Worm (Caenorhabditis elegans) whole organism, L2 larva: ENCODE results near the gene mnp-1.

Experiments used
- C34F6.9 ChIP-seq: fragments of 150-350 bp; optimal IDR thresholded peaks from 2 replicates; lab custom pipeline; 2014; ENCODE audit warnings: missing biosample characterization, missing genetic modification characterization
- F13H6.1 ChIP-seq: sonication (generic microtip); optimal IDR thresholded peaks from 2 replicates; lab custom pipeline; 2016; ENCODE audit warnings: missing genetic modification characterization, missing compliant biosample characterization
- R02D3.7 ChIP-seq: fragments of 150-350 bp; optimal IDR thresholded peaks from 2 replicates; lab custom pipeline; 2014; ENCODE audit warnings: missing biosample characterization, missing genetic modification characterization
- Y55F3AM.14 ChIP-seq: fragments of 200-800 bp; sonication (Bioruptor generic); optimal IDR thresholded peaks from 2 replicates; lab custom pipeline; 2018; ENCODE audit warnings: mild to moderate bottlenecking, missing genetic modification characterization, missing compliant biosample characterization
- ZK546.5 ChIP-seq: sonication (generic microtip); optimal IDR thresholded peaks from 2 replicates; lab custom pipeline; 2017; ENCODE audit warnings: missing biosample characterization, missing genetic modification characterization
- alr-1 ChIP-seq: fragments of 150-350 bp; optimal IDR thresholded peaks from 2 replicates; lab custom pipeline; 2014; ENCODE audit warnings: missing biosample characterization, missing genetic modification characterization
- aly-2 ChIP-seq: fragments of 150-350 bp; optimal IDR thresholded peaks from 2 replicates; lab custom pipeline; 2014; ENCODE audit warnings: missing biosample characterization, missing genetic modification characterization
- ama-1 ChIP-seq: fragments of 150-350 bp; optimal IDR thresholded peaks from 2 replicates; lab custom pipeline; 2018; ENCODE audit warnings: inconsistent platforms
- blmp-1 ChIP-seq: sonication (generic microtip); optimal IDR thresholded peaks from 2 replicates; lab custom pipeline; 2017; ENCODE audit warnings: missing genetic modification characterization, mild to moderate bottlenecking, missing compliant biosample characterization, antibody characterized with exemption, moderate library complexity; ENCODE audit not compliant: insufficient read depth
- ceh-16 ChIP-seq: fragments of 150-350 bp; optimal IDR thresholded peaks from 2 replicates; lab custom pipeline; 2014; ENCODE audit warnings: missing biosample characterization, missing genetic modification characterization
- ceh-82 ChIP-seq: fragments of 150-350 bp; optimal IDR thresholded peaks from 2 replicates; lab custom pipeline; 2014; ENCODE audit warnings: missing biosample characterization, missing genetic modification characterization
- crh-2 ChIP-seq: sonication (generic microtip); optimal IDR thresholded peaks from 2 replicates; lab custom pipeline; 2017; ENCODE audit warnings: missing biosample characterization, missing genetic modification characterization
- dmd-4 ChIP-seq: sonication (generic microtip); optimal IDR thresholded peaks from 2 replicates; lab custom pipeline; 2017; ENCODE audit warnings: missing biosample characterization, missing genetic modification characterization
- egl-27 ChIP-seq: sonication (generic microtip); optimal IDR thresholded peaks from 3 replicates; lab custom pipeline; 2017; ENCODE audit warnings: missing biosample characterization, missing genetic modification reagents, missing genetic modification characterization
- elt-1 ChIP-seq: fragments of 150-350 bp; optimal IDR thresholded peaks from 2 replicates; lab custom pipeline; 2014; ENCODE audit warnings: missing biosample characterization, missing genetic modification characterization
- elt-3 ChIP-seq: sonication (generic microtip); optimal IDR thresholded peaks from 2 replicates; lab custom pipeline; 2017; ENCODE audit warnings: missing biosample characterization, missing genetic modification characterization
- fos-1 ChIP-seq: fragments of 150-350 bp; optimal IDR thresholded peaks from 2 replicates; lab custom pipeline; 2014; ENCODE audit warnings: missing biosample characterization, missing genetic modification characterization
- gmeb-1 ChIP-seq: fragments of 150-350 bp; optimal IDR thresholded peaks from 2 replicates; lab custom pipeline; 2014; ENCODE audit warnings: missing biosample characterization, missing genetic modification characterization
- lin-11 ChIP-seq: fragments of 150-350 bp; sonication (generic microtip); optimal IDR thresholded peaks from 2 replicates; lab custom pipeline; 2014; ENCODE audit warnings: missing biosample characterization, missing genetic modification characterization, inconsistent platforms, mixed read lengths
- lin-13 ChIP-seq: fragments of 150-350 bp; optimal IDR thresholded peaks from 2 replicates; lab custom pipeline; 2014; ENCODE audit warnings: missing biosample characterization, missing genetic modification reagents, missing genetic modification characterization
- lin-39 ChIP-seq: fragments of 150-350 bp; optimal IDR thresholded peaks from 2 replicates; lab custom pipeline; 2014; ENCODE audit warnings: missing biosample characterization, missing genetic modification reagents, missing genetic modification characterization
- lsy-2 ChIP-seq, 2 experiments: fragments of 150-350 bp in 1 of 2; sonication (generic microtip) in 1 of 2; optimal IDR thresholded peaks; 2 replicates each; lab custom pipeline; 2014 to 2017; ENCODE audit warnings: missing biosample characterization in 2 of 2, missing genetic modification characterization in 2 of 2
- mab-5 ChIP-seq: fragments of 150-350 bp; optimal IDR thresholded peaks from 2 replicates; lab custom pipeline; 2014; ENCODE audit warnings: missing biosample characterization, missing genetic modification characterization
- mbf-1 ChIP-seq: sonication (generic microtip); optimal IDR thresholded peaks from 2 replicates; lab custom pipeline; 2017; ENCODE audit warnings: missing biosample characterization, missing genetic modification characterization
- mdl-1 ChIP-seq, 2 experiments: fragments of 150-350 bp in 1 of 2; sonication (generic microtip) in 1 of 2; optimal IDR thresholded peaks; 2 replicates each; lab custom pipeline; 2017; ENCODE audit warnings: missing biosample characterization in 2 of 2, missing genetic modification characterization in 2 of 2
- nhr-10 ChIP-seq: sonication (generic microtip); optimal IDR thresholded peaks from 2 replicates; lab custom pipeline; 2017; ENCODE audit warnings: missing biosample characterization, missing genetic modification characterization
- nhr-11 ChIP-seq: fragments of 150-350 bp; optimal IDR thresholded peaks from 2 replicates; lab custom pipeline; 2014; ENCODE audit warnings: missing biosample characterization, missing genetic modification characterization
- nhr-12 ChIP-seq: fragments of 150-350 bp; optimal IDR thresholded peaks from 2 replicates; lab custom pipeline; 2014; ENCODE audit warnings: missing biosample characterization, missing genetic modification characterization
- nhr-129 ChIP-seq: fragments of 150-350 bp; optimal IDR thresholded peaks from 2 replicates; lab custom pipeline; 2014; ENCODE audit warnings: missing biosample characterization, missing genetic modification characterization
- nhr-21 ChIP-seq: fragments of 150-350 bp; optimal IDR thresholded peaks from 2 replicates; lab custom pipeline; 2014; ENCODE audit warnings: missing biosample characterization, missing genetic modification characterization
- nhr-237 ChIP-seq: fragments of 150-350 bp; optimal IDR thresholded peaks from 2 replicates; lab custom pipeline; 2014; ENCODE audit warnings: missing biosample characterization, missing genetic modification characterization
- nhr-25 ChIP-seq: fragments of 150-350 bp; sonication (generic microtip); optimal IDR thresholded peaks from 3 replicates; lab custom pipeline; 2014; ENCODE audit warnings: missing biosample characterization, missing genetic modification characterization
- nhr-6 ChIP-seq: fragments of 150-350 bp; optimal IDR thresholded peaks from 2 replicates; lab custom pipeline; 2014; ENCODE audit warnings: missing biosample characterization, missing genetic modification characterization
- nhr-77 ChIP-seq: fragments of 150-350 bp; optimal IDR thresholded peaks from 2 replicates; lab custom pipeline; 2014; ENCODE audit warnings: missing biosample characterization, missing genetic modification characterization
- peb-1 ChIP-seq: fragments of 150-350 bp; optimal IDR thresholded peaks from 2 replicates; lab custom pipeline; 2014; ENCODE audit warnings: missing biosample characterization, missing genetic modification characterization
- sem-4 ChIP-seq: fragments of 150-350 bp; optimal IDR thresholded peaks from 2 replicates; lab custom pipeline; 2014; ENCODE audit warnings: missing biosample characterization, missing genetic modification reagents, missing genetic modification characterization
- skn-1 ChIP-seq: sonication (generic microtip); optimal IDR thresholded peaks from 2 replicates; lab custom pipeline; 2017; ENCODE audit warnings: missing biosample characterization, missing genetic modification characterization
- sma-3 ChIP-seq: sonication (generic microtip); optimal IDR thresholded peaks from 2 replicates; lab custom pipeline; 2016; ENCODE audit warnings: missing genetic modification reagents, missing genetic modification characterization, missing compliant biosample characterization
- sma-9 ChIP-seq, 2 experiments: fragments of 150-350 bp in 1 of 2; sonication (generic microtip) in 1 of 2; optimal IDR thresholded peaks; 2 replicates each; lab custom pipeline; 2014 to 2016; ENCODE audit warnings: missing genetic modification characterization in 2 of 2, mild to moderate bottlenecking in 1 of 2, missing biosample characterization in 1 of 2, missing compliant biosample characterization in 1 of 2, missing genetic modification reagents in 1 of 2, moderate library complexity in 1 of 2
- snpc-4 ChIP-seq: fragments of 150-350 bp; optimal IDR thresholded peaks from 2 replicates; lab custom pipeline; 2014; ENCODE audit warnings: missing biosample characterization, missing genetic modification characterization
- unc-39 ChIP-seq: fragments of 150-350 bp; optimal IDR thresholded peaks from 2 replicates; lab custom pipeline; 2014; ENCODE audit warnings: missing biosample characterization, missing genetic modification characterization
- unc-55 ChIP-seq: fragments of 150-350 bp; sonication (generic microtip); optimal IDR thresholded peaks from 3 replicates; lab custom pipeline; 2014; ENCODE audit warnings: missing biosample characterization, missing genetic modification reagents, missing genetic modification characterization
- unc-62 ChIP-seq: fragments of 150-350 bp; optimal IDR thresholded peaks from 2 replicates; lab custom pipeline; 2014; ENCODE audit warnings: missing biosample characterization, missing genetic modification reagents, missing genetic modification characterization
- zag-1 ChIP-seq: fragments of 150-350 bp; optimal IDR thresholded peaks from 2 replicates; lab custom pipeline; 2014; ENCODE audit warnings: missing biosample characterization, missing genetic modification characterization
- ztf-1 ChIP-seq: fragments of 200-800 bp; sonication (Bioruptor generic); conservative IDR thresholded peaks from 2 replicates; pipeline ENCODE4 v1.3.6; 2022; ENCODE audit warnings: missing genetic modification characterization, missing compliant biosample characterization
- ztf-11 ChIP-seq: sonication (generic microtip); optimal IDR thresholded peaks from 2 replicates; lab custom pipeline; 2017; ENCODE audit warnings: missing biosample characterization, missing genetic modification characterization
- ztf-4 ChIP-seq: fragments of 150-350 bp; optimal IDR thresholded peaks from 2 replicates; lab custom pipeline; 2014; ENCODE audit warnings: missing biosample characterization, missing genetic modification characterization

Gene mnp-1

DNA sequence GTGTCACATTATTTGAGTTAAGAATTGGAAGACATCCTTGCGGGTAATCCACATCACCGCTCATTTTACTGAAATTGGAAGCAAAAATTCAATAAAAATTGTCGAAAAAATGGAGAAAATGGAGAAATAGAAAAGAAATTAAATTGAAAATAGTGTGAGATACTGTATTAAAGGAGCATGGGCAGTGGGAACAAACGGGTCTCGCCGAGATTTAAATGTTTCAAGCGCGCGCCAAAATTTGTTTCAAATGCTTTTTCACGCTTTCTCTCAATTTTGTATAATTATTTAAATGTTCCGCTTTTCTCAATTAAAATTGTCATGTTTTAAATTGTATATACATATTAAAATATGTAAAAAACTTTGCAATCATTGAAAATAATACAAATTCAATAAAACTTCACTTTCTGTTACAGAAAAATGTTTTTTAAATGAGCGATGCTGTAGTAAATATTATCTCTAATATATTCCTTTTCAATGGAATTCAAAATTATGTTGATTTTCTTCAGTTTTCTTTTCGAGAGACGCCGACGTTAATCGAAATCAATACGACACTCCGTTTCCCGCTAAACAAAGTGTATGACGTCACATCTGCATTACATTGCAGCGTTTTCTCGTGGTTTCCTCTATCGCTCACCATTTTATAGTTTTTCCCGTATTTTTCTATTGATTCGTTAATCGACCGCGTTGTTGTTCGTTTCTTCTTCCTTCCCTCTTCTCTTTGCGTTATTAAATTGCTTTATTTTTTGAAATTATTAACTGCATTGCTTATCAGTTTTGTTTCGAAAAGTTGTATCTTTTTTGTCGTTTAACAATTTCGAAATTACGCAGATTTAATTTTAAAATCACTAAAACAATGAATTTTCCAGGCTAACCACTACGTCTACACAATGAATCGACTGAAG, 43.1 kb upstream of the mnp-1 start, which contains the start of the genes evl-14 and dcn-1 (continued):
- TF ChIP-seq ceh-82 (tag; lab: Kevin White, UChicago) (no peak), mbf-1 (tag; lab: Kevin White, UChicago) (no peak)

DNA sequence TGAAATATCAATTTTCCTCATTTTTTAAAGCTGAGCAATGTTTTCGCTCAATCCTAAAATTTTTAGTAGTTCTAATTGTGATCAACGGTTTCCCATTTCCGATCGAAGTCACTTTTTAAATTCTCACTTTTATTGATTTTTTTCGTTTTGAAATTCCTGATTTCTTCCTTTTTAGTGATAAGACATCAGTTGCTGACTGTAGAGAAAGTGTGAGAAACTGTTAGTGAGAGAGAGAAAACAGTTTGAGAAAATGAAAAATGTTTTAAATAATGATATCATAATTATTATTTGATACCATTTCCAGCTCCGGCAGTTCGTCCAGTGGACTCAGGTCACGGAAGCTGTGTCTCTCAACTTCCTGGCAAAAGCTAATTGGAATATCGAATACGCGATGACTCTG, 41.9 kb upstream of the mnp-1 start:
- TF ChIP-seq nhr-12 (tag; lab: Kevin White, UChicago) (no peak), ztf-11 (tag; lab: Kevin White, UChicago) (no peak), fos-1 (tag; lab: Kevin White, UChicago) (peak; percentile 31), nhr-10 (tag; lab: Kevin White, UChicago) (no peak)

DNA sequence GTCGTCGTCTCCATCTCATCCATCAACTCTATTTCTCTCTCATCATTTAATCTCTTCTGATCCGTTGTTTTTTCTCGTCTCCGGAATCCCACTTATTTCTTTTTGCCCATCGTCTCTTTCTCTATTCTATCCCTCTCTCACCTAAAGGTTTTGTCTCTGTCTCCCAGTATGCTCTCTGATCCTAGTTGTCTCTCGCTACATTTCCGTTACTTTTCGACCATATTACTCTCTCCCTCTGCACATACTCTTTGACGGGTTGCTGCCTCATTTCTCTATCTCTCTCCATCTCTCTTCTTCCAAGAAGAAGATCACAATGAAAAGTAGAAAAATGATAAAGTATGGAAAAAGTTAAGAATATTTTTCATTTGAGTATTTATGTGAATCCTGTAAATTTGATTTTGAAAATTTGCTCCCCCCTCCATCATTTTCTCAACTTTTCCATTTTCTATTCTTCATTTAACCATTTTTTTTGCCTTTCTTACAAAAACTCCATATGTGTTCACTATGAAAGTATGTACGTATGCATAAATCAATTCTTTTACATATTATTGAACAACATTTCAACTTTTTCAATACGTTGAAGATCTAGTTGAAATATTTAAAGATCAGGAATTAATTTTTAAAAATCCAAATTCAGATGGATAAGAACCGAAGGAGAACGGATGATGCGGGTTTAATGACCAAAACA, 39.2 kb upstream of the mnp-1 start, which contains the start of gene tag-131:
TSS of gene tag-131 (plus strand) at position 638 of the 688 bp plus-strand sequence.
- TF ChIP-seq zag-1 (no peak), ztf-4 (tag; lab: Kevin White, UChicago) (no peak), C34F6.9 (tag; lab: Kevin White, UChicago) (peak; percentile 67), nhr-129 (peak; percentile 46), sma-9 (GFP tag; optimal IDR thresholded peaks at IDR 0.05; lab: Kevin White, UChicago) (peak; percentile 20), sma-9 (tag; optimal IDR thresholded peaks at IDR 0.05; lab: Kevin White, UChicago) (no peak), peb-1 (tag; lab: Kevin White, UChicago) (no peak), unc-62 (GFP tag; lab: Kevin White, UChicago) (no peak), ceh-82 (tag; lab: Kevin White, UChicago) (no peak), F13H6.1 (peak; percentile 64), ZK546.5 (tag; lab: Kevin White, UChicago) (no peak), Y55F3AM.14 (no peak), unc-55 (no peak), nhr-77 (tag; lab: Kevin White, UChicago) (no peak), mab-5 (tag; lab: Kevin White, UChicago) (no peak), lsy-2 (tag; optimal IDR thresholded peaks at IDR 0.05; lab: Kevin White, UChicago) (peak in 1 of 2 experiments; percentile 56), gmeb-1 (no peak), mdl-1 (tag; optimal IDR thresholded peaks at IDR 0.05; lab: Kevin White, UChicago) (no peak), nhr-237 (tag; lab: Kevin White, UChicago) (no peak), nhr-21 (peak; percentile 56), skn-1 (tag; lab: Kevin White, UChicago) (no peak), nhr-12 (tag; lab: Kevin White, UChicago) (no peak), sma-3 (no peak), egl-27 (tag; lab: Kevin White, UChicago) (no peak), unc-39 (tag; lab: Kevin White, UChicago) (no peak), ztf-1 (GFP tag; lab: Robert Waterston, UW) (no peak), nhr-11 (tag; lab: Kevin White, UChicago) (no peak), lin-13 (GFP tag; lab: Kevin White, UChicago) (no peak), sem-4 (tag; lab: Kevin White, UChicago) (no peak), alr-1 (tag; lab: Kevin White, UChicago) (no peak), aly-2 (tag; lab: Kevin White, UChicago) (no peak), elt-1 (tag; lab: Kevin White, UChicago) (no peak), elt-3 (tag; lab: Kevin White, UChicago) (no peak), lin-39 (no peak), R02D3.7 (no peak), blmp-1 (tag; lab: Kevin White, UChicago) (no peak), fos-1 (tag; lab: Kevin White, UChicago) (peak; percentile 11), nhr-10 (tag; lab: Kevin White, UChicago) (no peak), nhr-25 (no peak), snpc-4 (tag; lab: Kevin White, UChicago) (no peak), nhr-6 (tag; lab: Kevin White, UChicago) (peak; percentile 34), mbf-1 (tag; lab: Kevin White, UChicago) (no peak), crh-2 (tag; lab: Kevin White, UChicago) (peak; percentile 30), lin-11 (tag; lab: Kevin White, UChicago) (no peak), ceh-16 (tag; lab: Kevin White, UChicago) (no peak), dmd-4 (tag; lab: Kevin White, UChicago) (no peak), ztf-11 (tag; lab: Kevin White, UChicago) (no peak), ama-1 (no peak)
